Fruit fly (Drosophila melanogaster) whole organism, wandering third instar larva: ENCODE data around the gene CG4629.

Source experiments
- CG9705 ChIP-seq: fragments of 200-800 bp; sonication (Bioruptor generic); optimal IDR thresholded peaks from 2 replicates; lab custom pipeline; 2018; ENCODE audit warnings: missing biosample characterization, mild to moderate bottlenecking, missing genetic modification characterization
- Dfd ChIP-seq: fragments of >200 bp; optimal IDR thresholded peaks from 2 replicates; lab custom pipeline; 2017; ENCODE audit warnings: missing biosample characterization, missing genetic modification characterization
- Dif ChIP-seq: fragments of 200-275, 200-300 bp; sonication (Bioruptor generic); optimal IDR thresholded peaks from 2 replicates; lab custom pipeline; 2018; ENCODE audit warnings: missing biosample characterization, missing genetic modification characterization; ENCODE audit not compliant: partially characterized antibody
- Hr78 ChIP-seq: fragments of >200 bp; optimal IDR thresholded peaks from 2 replicates; lab custom pipeline; 2017; ENCODE audit warnings: missing biosample characterization, missing genetic modification characterization
- Hr83 ChIP-seq: fragments of 200-300 bp; sonication (Bioruptor generic); optimal IDR thresholded peaks from 2 replicates; lab custom pipeline; 2016; ENCODE audit warnings: missing biosample characterization, mild to moderate bottlenecking, missing genetic modification characterization, moderate library complexity; ENCODE audit not compliant: poor library complexity, severe bottlenecking
- br ChIP-seq: fragments of 200-800 bp; sonication (Bioruptor generic); optimal IDR thresholded peaks from 2 replicates; lab custom pipeline; 2016; ENCODE audit warnings: missing biosample characterization, missing genetic modification characterization
- brk ChIP-seq: fragments of 200-800 bp; sonication (Bioruptor generic); optimal IDR thresholded peaks from 2 replicates; lab custom pipeline; 2016; ENCODE audit warnings: missing biosample characterization, mild to moderate bottlenecking, missing genetic modification characterization
- fru ChIP-seq: fragments of 200-800 bp; sonication (Bioruptor generic); optimal IDR thresholded peaks from 3 replicates; lab custom pipeline; 2016; ENCODE audit warnings: missing biosample characterization, mild to moderate bottlenecking, missing genetic modification characterization
- h ChIP-seq: fragments of 200-800 bp; sonication (Bioruptor generic); optimal IDR thresholded peaks from 3 replicates; lab custom pipeline; 2016; ENCODE audit warnings: missing biosample characterization, mild to moderate bottlenecking, missing genetic modification characterization
- lola ChIP-seq: fragments of >200 bp; optimal IDR thresholded peaks from 2 replicates; lab custom pipeline; 2017; ENCODE audit warnings: missing biosample characterization, missing genetic modification characterization
- psq ChIP-seq: fragments of 200-800 bp; sonication (Bioruptor generic); optimal IDR thresholded peaks from 3 replicates; lab custom pipeline; 2017; ENCODE audit warnings: missing biosample characterization, mild to moderate bottlenecking, missing genetic modification characterization, moderate library complexity
- usp ChIP-seq: fragments of >200 bp; optimal IDR thresholded peaks from 2 replicates; lab custom pipeline; 2017; ENCODE audit warnings: missing biosample characterization, missing genetic modification characterization

dm6 chr2L:1077053-1077452 lies 25.3 kb downstream of the CG4629 start:
- no peak for TF ChIP-seq Dif (GFP tag; lab: Kevin White, UChicago)
- TF ChIP-seq usp (GFP tag; lab: Kevin White, UChicago), result no peak
- no peak for TF ChIP-seq Dfd (GFP tag; lab: Kevin White, UChicago)
- TF ChIP-seq fru (GFP tag; lab: Kevin White, UChicago), result no peak
- no peak for TF ChIP-seq brk (GFP tag; lab: Kevin White, UChicago)
- no peak for TF ChIP-seq psq (GFP tag; lab: Kevin White, UChicago)
- TF ChIP-seq Hr83 (GFP tag; lab: Kevin White, UChicago), result no peak
- no peak for TF ChIP-seq Hr78
- peak; percentile 22 for TF ChIP-seq h (GFP tag; lab: Kevin White, UChicago)
- no peak for TF ChIP-seq br (GFP tag; lab: Kevin White, UChicago)
- TF ChIP-seq lola (GFP tag; lab: Kevin White, UChicago), result no peak
- no peak for TF ChIP-seq CG9705 (GFP tag; lab: Kevin White, UChicago)
